Worm (Caenorhabditis elegans): ENCODE measurements around the gene ZK488.5.

- TF ChIP-seq tbx-9 (tag; optimal IDR thresholded peaks at IDR 0.05; ENCODE audit: borderline replicate concordance) (no peak), egrh-3 (GFP tag; IDR thresholded peaks at IDR 0.05) (no peak), fkh-3 (tag; optimal IDR thresholded peaks at IDR 0.05) (no peak), F49E8.2 (tag; optimal IDR thresholded peaks at IDR 0.05; ENCODE audit: insufficient read depth) (no peak), F37B4.10 (GFP tag; IDR thresholded peaks at IDR 0.05) (no peak), lin-40 (tag; optimal IDR thresholded peaks at IDR 0.05) (no peak), madf-10 (tag; optimal IDR thresholded peaks at IDR 0.05) (no peak), Y56A3A.18 (GFP tag; IDR thresholded peaks at IDR 0.05) (no peak), bed-2 (GFP tag; IDR thresholded peaks at IDR 0.05) (no peak), nhr-90 (tag; optimal IDR thresholded peaks at IDR 0.05) (no peak), madf-3 (GFP tag; IDR thresholded peaks at IDR 0.05) (no peak), atf-7 (tag; optimal IDR thresholded peaks at IDR 0.05) (no peak), unc-62 (GFP tag; optimal IDR thresholded peaks at IDR 0.05) (no peak)
These were observed 6.7 kb downstream of the ZK488.5 start for ce11 chrV:599783-600182.

Data from whole organism, young adult.